Worm (Caenorhabditis elegans): ENCODE measurements around the gene eif-1.A.

The eif-1.A gene

DNA sequence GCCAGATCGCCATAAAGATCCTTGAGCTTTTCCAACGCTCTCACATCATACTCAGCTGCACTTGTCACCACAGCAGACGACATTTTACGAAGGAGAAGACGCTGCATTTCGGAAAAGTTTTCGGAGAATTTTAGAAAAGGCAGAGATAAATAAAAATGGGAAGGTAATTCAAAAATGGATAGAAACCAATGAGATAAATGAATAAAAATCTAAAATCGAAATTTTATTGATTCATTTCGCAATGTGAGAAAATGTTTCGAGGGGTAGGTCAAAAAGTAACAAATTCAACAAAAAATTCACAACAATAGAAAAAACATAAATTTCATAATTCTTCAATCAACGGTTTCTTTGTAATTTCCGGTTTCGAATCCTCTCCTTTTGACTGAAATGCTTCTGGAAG is 4.2 kb upstream of the eif-1.A start, which contains the start of gene dpf-5:
Gene dpf-5, minus strand, starts transcription at position 101 of the 400 bp plus-strand sequence.
- TF ChIP-seq pha-4 (tag; optimal IDR thresholded peaks at IDR 0.05): no peak
- TF ChIP-seq ztf-4 (tag; optimal IDR thresholded peaks at IDR 0.05): no peak
- no peak for TF ChIP-seq nhr-28 (tag; optimal IDR thresholded peaks at IDR 0.05)
- TF ChIP-seq tbx-2 (tag; optimal IDR thresholded peaks at IDR 0.05): no peak
- no peak for TF ChIP-seq nhr-237 (tag; optimal IDR thresholded peaks at IDR 0.05)
- no peak for TF ChIP-seq nhr-25 (tag; optimal IDR thresholded peaks at IDR 0.05)
- no peak for TF ChIP-seq nhr-76 (tag; optimal IDR thresholded peaks at IDR 0.05)
- TF ChIP-seq lsy-12 (tag; optimal IDR thresholded peaks at IDR 0.05): no peak
- no peak for TF ChIP-seq aly-2 (tag; optimal IDR thresholded peaks at IDR 0.05)
- no peak for TF ChIP-seq nhr-67 (tag; optimal IDR thresholded peaks at IDR 0.05)
- no peak for TF ChIP-seq mml-1 (tag; optimal IDR thresholded peaks at IDR 0.05)
- no peak for TF ChIP-seq unc-39 (tag; optimal IDR thresholded peaks at IDR 0.05)
- TF ChIP-seq nhr-77 (tag; optimal IDR thresholded peaks at IDR 0.05): no peak
- no peak for TF ChIP-seq ceh-28 (tag; optimal IDR thresholded peaks at IDR 0.05)
- no peak for TF ChIP-seq pqm-1 (tag; optimal IDR thresholded peaks at IDR 0.05)
- no peak for TF ChIP-seq mdl-1 (tag; optimal IDR thresholded peaks at IDR 0.05)
- no peak for TF ChIP-seq elt-2 (tag; optimal IDR thresholded peaks at IDR 0.05)
- no peak for TF ChIP-seq nfya-1 (tag; optimal IDR thresholded peaks at IDR 0.05; ENCODE audit: insufficient read depth)

DNA sequence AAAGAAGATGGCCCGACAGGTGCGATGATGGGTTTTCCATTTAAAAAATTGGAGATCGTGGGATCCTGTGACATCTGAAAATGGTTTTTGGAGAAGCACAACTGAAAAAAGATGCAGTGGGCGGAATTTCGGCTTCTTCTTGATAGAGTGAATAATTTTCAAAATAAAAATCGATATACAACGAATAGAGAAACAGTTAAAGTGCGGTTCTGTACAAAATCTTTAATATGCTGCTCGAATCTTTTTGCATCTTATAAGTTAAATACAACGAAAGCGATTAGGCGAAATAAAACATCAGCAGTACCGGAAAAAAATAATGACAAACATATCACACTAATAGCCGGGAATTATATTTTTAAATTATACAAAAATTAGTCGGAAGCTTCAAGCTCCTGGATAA is 3.5 kb upstream of the eif-1.A start, which contains the start of gene H06H21.11:
Gene H06H21.11, minus strand, starts transcription at position 101 of the 400 bp plus-strand sequence.
- TF ChIP-seq fos-1 (tag; optimal IDR thresholded peaks at IDR 0.05) (no peak), nhr-237 (tag; optimal IDR thresholded peaks at IDR 0.05) (no peak), eor-1 (tag; optimal IDR thresholded peaks at IDR 0.05) (no peak), lin-39 (tag; optimal IDR thresholded peaks at IDR 0.05) (no peak), lin-15B (tag; optimal IDR thresholded peaks at IDR 0.05) (no peak), mml-1 (tag; optimal IDR thresholded peaks at IDR 0.05) (no peak), unc-39 (tag; optimal IDR thresholded peaks at IDR 0.05) (no peak), egl-27 (tag; optimal IDR thresholded peaks at IDR 0.05) (no peak), ztf-11 (tag; optimal IDR thresholded peaks at IDR 0.05) (no peak), tbx-2 (tag; optimal IDR thresholded peaks at IDR 0.05) (no peak), elt-2 (tag; optimal IDR thresholded peaks at IDR 0.05) (no peak), ztf-4 (tag; optimal IDR thresholded peaks at IDR 0.05) (no peak), egl-5 (tag; optimal IDR thresholded peaks at IDR 0.05) (no peak), nhr-12 (tag; optimal IDR thresholded peaks at IDR 0.05) (no peak), ama-1 (optimal IDR thresholded peaks at IDR 0.05) (no peak), pqm-1 (tag; optimal IDR thresholded peaks at IDR 0.05) (no peak), ceh-82 (tag; optimal IDR thresholded peaks at IDR 0.05) (no peak), lsy-12 (tag; optimal IDR thresholded peaks at IDR 0.05) (no peak), nhr-43 (tag; optimal IDR thresholded peaks at IDR 0.05; ENCODE audit: poor library complexity, severe bottlenecking) (no peak)

DNA sequence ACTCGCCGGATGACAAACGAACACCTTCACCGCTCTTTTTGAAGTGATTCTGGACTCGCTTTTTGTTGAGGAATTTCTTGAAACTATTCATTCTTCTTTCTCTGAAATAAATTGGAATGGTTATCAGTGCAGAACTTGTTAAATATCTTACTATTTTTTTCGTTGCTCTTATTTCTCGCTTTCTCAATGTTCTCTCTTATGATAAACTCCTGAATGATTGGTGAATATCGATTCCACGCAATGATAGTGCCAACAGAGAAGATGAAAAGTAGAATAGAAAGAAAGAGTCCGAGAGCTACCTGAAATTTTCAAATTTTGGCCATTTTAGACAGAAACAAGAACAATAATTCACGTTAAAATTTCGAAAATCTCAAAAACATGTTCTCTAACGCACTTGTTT is 1.3 kb upstream of the eif-1.A start, which contains the start of gene ubxn-6:
Gene ubxn-6, minus strand, starts transcription at position 101 of the 400 bp plus-strand sequence.
- no peak for TF ChIP-seq fkh-2 (tag; optimal IDR thresholded peaks at IDR 0.05)
- no peak for TF ChIP-seq lin-39 (tag; optimal IDR thresholded peaks at IDR 0.05)
- TF ChIP-seq pha-4 (tag; optimal IDR thresholded peaks at IDR 0.05): no peak
- no peak for TF ChIP-seq mdl-1 (tag; optimal IDR thresholded peaks at IDR 0.05)
- TF ChIP-seq daf-12 (tag; optimal IDR thresholded peaks at IDR 0.05): no peak
- TF ChIP-seq pqm-1 (tag; optimal IDR thresholded peaks at IDR 0.05): no peak

DNA sequence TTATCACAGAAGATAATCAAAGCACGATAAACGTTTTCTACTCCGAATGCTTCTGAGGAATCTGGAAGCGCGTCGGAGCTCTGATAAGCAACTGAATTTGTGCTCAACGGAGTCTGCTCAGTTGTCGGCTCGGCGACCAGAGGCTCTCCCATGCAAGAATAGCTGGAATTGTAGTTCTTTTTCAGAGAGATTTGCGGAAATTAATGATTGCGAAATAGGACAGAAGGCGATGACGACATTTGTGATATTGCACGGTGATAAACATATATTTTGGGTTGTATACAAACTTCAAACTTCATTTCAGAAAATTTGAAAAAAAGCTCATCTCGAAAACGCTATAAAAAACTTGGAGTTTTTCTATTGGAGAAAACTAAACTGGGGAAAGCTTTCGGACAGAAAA is 921 bp upstream of the eif-1.A start, which contains the start of gene H06H21.37:
Gene H06H21.37, minus strand, starts transcription at position 162 of the 400 bp plus-strand sequence.
- no peak for TF ChIP-seq ceh-82 (tag; optimal IDR thresholded peaks at IDR 0.05)
- no peak for TF ChIP-seq zag-1 (tag; optimal IDR thresholded peaks at IDR 0.05)
- TF ChIP-seq nhr-12 (tag; optimal IDR thresholded peaks at IDR 0.05): no peak

DNA sequence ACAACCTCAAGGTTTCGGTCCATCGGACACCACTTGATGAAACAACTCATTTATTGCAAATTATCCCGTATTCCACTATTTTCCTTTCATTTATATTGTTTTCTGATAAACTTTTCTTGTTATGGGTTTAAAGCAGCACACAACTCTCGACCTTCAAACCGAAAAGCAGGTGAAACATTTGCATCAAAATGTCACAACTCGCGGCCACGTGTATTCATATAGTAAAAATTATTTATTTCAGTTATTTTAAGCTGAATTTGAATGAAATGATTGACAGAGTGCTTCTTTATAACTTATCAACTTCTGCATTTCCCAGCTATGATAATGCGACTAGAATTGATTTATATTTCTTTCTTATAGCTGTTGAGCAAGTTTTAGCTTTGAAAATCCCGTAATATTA is 1.1 kb downstream of the eif-1.A start, which contains the start of gene srw-95:
Gene srw-95, plus strand, starts transcription at position 213 of the 400 bp plus-strand sequence.
- no peak for TF ChIP-seq lsy-12 (tag; optimal IDR thresholded peaks at IDR 0.05)
- TF ChIP-seq nhr-237 (tag; optimal IDR thresholded peaks at IDR 0.05): no peak
- TF ChIP-seq fkh-10 (GFP tag; optimal IDR thresholded peaks at IDR 0.05): no peak
- no peak for TF ChIP-seq eor-1 (tag; optimal IDR thresholded peaks at IDR 0.05)
- TF ChIP-seq egl-27 (tag; optimal IDR thresholded peaks at IDR 0.05): no peak
- TF ChIP-seq daf-12 (tag; optimal IDR thresholded peaks at IDR 0.05): no peak
- TF ChIP-seq nhr-23 (tag; optimal IDR thresholded peaks at IDR 0.05): no peak
- TF ChIP-seq pha-4 (tag; optimal IDR thresholded peaks at IDR 0.05): no peak
- TF ChIP-seq mdl-1 (tag; optimal IDR thresholded peaks at IDR 0.05): no peak
- no peak for TF ChIP-seq ceh-9 (tag; optimal IDR thresholded peaks at IDR 0.05)
- no peak for TF ChIP-seq ceh-82 (tag; optimal IDR thresholded peaks at IDR 0.05)
- no peak for TF ChIP-seq jun-1 (tag; optimal IDR thresholded peaks at IDR 0.05)
- no peak for TF ChIP-seq zag-1 (tag; optimal IDR thresholded peaks at IDR 0.05)
- TF ChIP-seq nhr-77 (tag; optimal IDR thresholded peaks at IDR 0.05): no peak
- TF ChIP-seq ceh-16 (tag; optimal IDR thresholded peaks at IDR 0.05): no peak
- TF ChIP-seq tbx-2 (tag; optimal IDR thresholded peaks at IDR 0.05): no peak
- TF ChIP-seq lin-39 (tag; optimal IDR thresholded peaks at IDR 0.05): no peak
- no peak for TF ChIP-seq elt-1 (tag; optimal IDR thresholded peaks at IDR 0.05)
